Worm (Caenorhabditis elegans): ENCODE measurements around the gene eat-3.

ce11 chrII:9323660-9324059, 1.0 kb upstream of the eat-3 start, which contains the start of gene egli-1:
- TF ChIP-seq ama-1 (optimal IDR thresholded peaks at IDR 0.05) = no peak
- no peak for TF ChIP-seq aly-1 (tag; optimal IDR thresholded peaks at IDR 0.05)
